Worm (Caenorhabditis elegans): ENCODE results near the gene clec-85.

DNA sequence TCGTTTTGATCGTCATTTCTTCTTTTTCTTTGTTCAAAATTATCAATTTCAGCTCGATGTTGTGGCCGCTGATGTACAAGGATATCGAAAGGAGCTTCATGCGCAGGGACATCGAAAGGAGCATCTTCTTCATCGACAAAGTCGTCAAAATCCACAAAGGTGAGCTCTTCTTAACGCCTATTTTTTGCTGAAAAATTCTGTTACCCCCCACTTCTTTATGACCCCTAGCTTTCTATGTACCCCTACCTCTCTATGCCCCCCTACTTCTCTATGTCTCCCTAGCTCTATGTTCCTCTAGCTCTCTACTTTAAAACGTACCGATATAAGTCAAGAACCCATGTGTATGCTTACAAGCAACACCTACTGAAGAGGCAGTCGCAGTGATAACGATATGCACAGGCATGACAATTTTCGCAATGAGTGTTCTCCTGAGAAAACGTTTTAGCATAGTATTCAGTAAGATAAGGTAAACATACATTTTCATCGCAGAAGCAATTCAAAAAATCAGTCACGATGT is 47.0 kb downstream of the clec-85 start, which contains the start of gene Y54G2A.36:
- TF ChIP-seq tbx-37 (GFP tag; conservative IDR thresholded peaks at IDR 0.05) (no peak), tra-4 (tag; optimal IDR thresholded peaks at IDR 0.05) (no peak), ama-1 (optimal IDR thresholded peaks at IDR 0.05) (no peak), ceh-36 (tag; optimal IDR thresholded peaks at IDR 0.05) (no peak), B0310.2 (tag; optimal IDR thresholded peaks at IDR 0.05) (no peak), tbx-11 (GFP tag; IDR thresholded peaks at IDR 0.05) (no peak), hmg-4 (GFP tag; optimal IDR thresholded peaks at IDR 0.05) (no peak), scrt-1 (GFP tag; IDR thresholded peaks at IDR 0.05) (no peak), pes-1 (GFP tag; IDR thresholded peaks at IDR 0.05) (no peak), ceh-13 (GFP tag; optimal IDR thresholded peaks at IDR 0.05) (no peak), hmbx-1 (tag; optimal IDR thresholded peaks at IDR 0.05) (no peak), sea-1 (GFP tag; conservative IDR thresholded peaks at IDR 0.05) (no peak), F13C5.2 (tag; optimal IDR thresholded peaks at IDR 0.05) (no peak), flt-1 (GFP tag; IDR thresholded peaks at IDR 0.05) (no peak)
